Fruit fly (Drosophila melanogaster): ENCODE results near the gene mthl10.

dm6 chr3L:385095-385494, 42.4 kb upstream of the mthl10 start:
- TF ChIP-seq CTCF (optimal IDR thresholded peaks at IDR 0.05) (no peak), CG8478 (optimal IDR thresholded peaks at IDR 0.05) (no peak)
